Worm (Caenorhabditis elegans): ENCODE measurements around the gene srj-42.

- TF ChIP-seq aly-1 (tag; optimal IDR thresholded peaks at IDR 0.05): no peak
- TF ChIP-seq tbx-11 (GFP tag; IDR thresholded peaks at IDR 0.05): no peak
- TF ChIP-seq ets-7 (tag; optimal IDR thresholded peaks at IDR 0.05): no peak
- TF ChIP-seq ama-1 (optimal IDR thresholded peaks at IDR 0.05): no peak
- no peak for TF ChIP-seq flt-1 (GFP tag; IDR thresholded peaks at IDR 0.05)
- no peak for TF ChIP-seq F13C5.2 (tag; optimal IDR thresholded peaks at IDR 0.05)
- no peak for TF ChIP-seq B0310.2 (tag; optimal IDR thresholded peaks at IDR 0.05)
- no peak for TF ChIP-seq pes-1 (GFP tag; IDR thresholded peaks at IDR 0.05)
- no peak for TF ChIP-seq sea-1 (GFP tag; conservative IDR thresholded peaks at IDR 0.05)
These were observed 42.0 kb upstream of the srj-42 start, which contains the start of gene Y73F8A.10 for ce11 chrIV:15294040-15294439.
